Fruit fly (Drosophila melanogaster) whole organism, embryonic: ENCODE measurements around the gene CG33298.

Experiments
- Bgb ChIP-seq: fragments of 200-800 bp; sonication (Bioruptor generic); IDR thresholded peaks from 2 replicates; pipeline ENCODE4 v1.3.6; 2022; ENCODE audit warnings: missing biosample characterization, missing genetic modification characterization; ENCODE audit not compliant: partially characterized antibody
- CG11093 ChIP-seq: fragments of 200-800 bp; sonication (Bioruptor generic); IDR thresholded peaks from 3 replicates; pipeline ENCODE4 v1.3.6; 2022; ENCODE audit warnings: missing biosample characterization, missing genetic modification characterization
- CG11247 ChIP-seq: fragments of 200-800 bp; sonication (Bioruptor generic); IDR thresholded peaks from 2 replicates; pipeline ENCODE4 v1.3.6; 2022; ENCODE audit warnings: missing biosample characterization, missing genetic modification characterization
- CG11504 ChIP-seq: fragments of 200-800 bp; sonication (Bioruptor generic); optimal IDR thresholded peaks from 3 replicates; lab custom pipeline; 2019; ENCODE audit warnings: missing biosample characterization, mild to moderate bottlenecking, missing genetic modification characterization, moderate library complexity
- CG11695 ChIP-seq: fragments of 200-800 bp; sonication (Bioruptor generic); IDR thresholded peaks from 3 replicates; pipeline ENCODE4 v1.3.6; 2022; ENCODE audit warnings: missing biosample characterization, missing genetic modification characterization
- CG12071 ChIP-seq: fragments of 200-800 bp; sonication (Bioruptor generic); optimal IDR thresholded peaks from 3 replicates; lab custom pipeline; 2018; ENCODE audit warnings: missing biosample characterization, mild to moderate bottlenecking, missing genetic modification characterization
- CG12299 ChIP-seq: fragments of 200-800 bp; sonication (Bioruptor generic); optimal IDR thresholded peaks from 2 replicates; lab custom pipeline; 2018; ENCODE audit warnings: missing biosample characterization, mild to moderate bottlenecking, missing genetic modification characterization
- CG13287 ChIP-seq: fragments of 200-800 bp; sonication (Bioruptor generic); IDR thresholded peaks from 2 replicates; pipeline ENCODE4 v1.3.6; 2022; ENCODE audit warnings: missing biosample characterization, missing genetic modification characterization; ENCODE audit not compliant: partially characterized antibody
- CG1529 ChIP-seq: fragments of 200-800 bp; sonication (Bioruptor generic); optimal IDR thresholded peaks from 3 replicates; lab custom pipeline; 2018; ENCODE audit warnings: missing biosample characterization, missing genetic modification characterization
- CG17361 ChIP-seq: fragments of 200-800 bp; sonication (Bioruptor generic); IDR thresholded peaks from 3 replicates; pipeline ENCODE4 v1.3.6; 2022; ENCODE audit warnings: missing biosample characterization, missing genetic modification characterization
- CG17385 ChIP-seq: fragments of 200-800 bp; sonication (Bioruptor generic); optimal IDR thresholded peaks from 3 replicates; lab custom pipeline; 2018; ENCODE audit warnings: missing biosample characterization, mild to moderate bottlenecking, missing genetic modification characterization
- CG1792 ChIP-seq: fragments of 200-800 bp; sonication (Bioruptor generic); optimal IDR thresholded peaks from 2 replicates; lab custom pipeline; 2016; ENCODE audit warnings: missing biosample characterization, missing genetic modification characterization
- CG3163 ChIP-seq: fragments of 200-800 bp; sonication (Bioruptor generic); optimal IDR thresholded peaks from 3 replicates; lab custom pipeline; 2016; ENCODE audit warnings: missing biosample characterization, missing genetic modification characterization
- CG32767 ChIP-seq: fragments of 200-800 bp; sonication (Bioruptor generic); IDR thresholded peaks from 2 replicates; pipeline ENCODE4 v1.3.6; 2022; ENCODE audit warnings: missing biosample characterization, missing genetic modification characterization
- CG3407 ChIP-seq: fragments of 200-800 bp; sonication (Bioruptor generic); optimal IDR thresholded peaks from 2 replicates; lab custom pipeline; 2018; ENCODE audit warnings: missing biosample characterization, mild to moderate bottlenecking, missing genetic modification characterization
- CG3838 ChIP-seq: fragments of 200-800 bp; sonication (Bioruptor generic); optimal IDR thresholded peaks from 3 replicates; lab custom pipeline; 2016; ENCODE audit warnings: missing biosample characterization, missing genetic modification characterization
- CG8290 ChIP-seq, 3 experiments: fragments of 200-800 bp; sonication (Bioruptor generic); optimal IDR thresholded peaks; 2 replicates each; lab custom pipeline; 2016 to 2019; ENCODE audit warnings: missing biosample characterization in 3 of 3, missing genetic modification characterization in 3 of 3, mild to moderate bottlenecking in 2 of 3, moderate library complexity in 1 of 3
- CG9727 ChIP-seq: fragments of 200-800 bp; sonication (Bioruptor generic); optimal IDR thresholded peaks from 3 replicates; lab custom pipeline; 2017; ENCODE audit warnings: missing biosample characterization, mild to moderate bottlenecking, missing genetic modification characterization
- CoRest ChIP-seq: fragments of 200-800 bp; sonication (Bioruptor generic); optimal IDR thresholded peaks from 3 replicates; lab custom pipeline; 2018; ENCODE audit warnings: missing biosample characterization, mild to moderate bottlenecking, missing genetic modification characterization, moderate library complexity
- GATAe ChIP-seq: fragments of 200-800 bp; sonication (Bioruptor generic); conservative IDR thresholded peaks from 2 replicates; pipeline ENCODE4 v1.3.6; 2022; ENCODE audit warnings: missing biosample characterization, missing genetic modification characterization
- HLHmδ ChIP-seq: fragments of 200-800 bp; sonication (Bioruptor generic); optimal IDR thresholded peaks from 2 replicates; lab custom pipeline; 2018; ENCODE audit warnings: missing biosample characterization, mild to moderate bottlenecking, missing genetic modification characterization, moderate library complexity
- Hr39 ChIP-seq: fragments of >200 bp; optimal IDR thresholded peaks from 2 replicates; lab custom pipeline; 2017
- Jarid2 ChIP-seq: fragments of 200-800 bp; sonication (Bioruptor generic); optimal IDR thresholded peaks from 3 replicates; lab custom pipeline; 2017; ENCODE audit warnings: mild to moderate bottlenecking, missing biosample characterization, missing genetic modification reagents, missing genetic modification characterization
- Lpt ChIP-seq: fragments of >200 bp; optimal IDR thresholded peaks from 2 replicates; lab custom pipeline; 2018; ENCODE audit warnings: missing biosample characterization, missing genetic modification characterization
- Neu2 ChIP-seq: fragments of 200-800 bp; sonication (Bioruptor generic); optimal IDR thresholded peaks from 3 replicates; lab custom pipeline; 2016; ENCODE audit warnings: missing biosample characterization, missing genetic modification characterization, borderline replicate concordance
- Nf-YC ChIP-seq: fragments of 200-800 bp; optimal IDR thresholded peaks from 3 replicates; lab custom pipeline; 2019; ENCODE audit warnings: missing biosample characterization, mild to moderate bottlenecking, missing genetic modification characterization, moderate library complexity
- Sin3A ChIP-seq: fragments of >200 bp; optimal IDR thresholded peaks from 2 replicates; lab custom pipeline; 2018
- Six4 ChIP-seq: fragments of 200-800 bp; sonication (Bioruptor generic); optimal IDR thresholded peaks from 2 replicates; lab custom pipeline; 2016; ENCODE audit warnings: missing biosample characterization, missing genetic modification characterization
- Sox102F ChIP-seq: fragments of 200-800 bp; sonication (Bioruptor generic); optimal IDR thresholded peaks from 2 replicates; lab custom pipeline; 2018; ENCODE audit warnings: missing biosample characterization, mild to moderate bottlenecking, missing genetic modification characterization, moderate library complexity
- Sry-δ ChIP-seq: fragments of 200-800 bp; sonication (Bioruptor generic); optimal IDR thresholded peaks from 2 replicates; lab custom pipeline; 2016; ENCODE audit warnings: missing biosample characterization, missing genetic modification characterization
- TFAM ChIP-seq: fragments of 200-800 bp; sonication (Bioruptor generic); optimal IDR thresholded peaks from 2 replicates; lab custom pipeline; 2017; ENCODE audit warnings: missing biosample characterization, missing genetic modification characterization, inconsistent platforms
- corto ChIP-seq: fragments of 200-800 bp; sonication (Bioruptor generic); optimal IDR thresholded peaks from 2 replicates; lab custom pipeline; 2016; ENCODE audit warnings: missing biosample characterization, mild to moderate bottlenecking, missing genetic modification characterization, moderate library complexity
- exex ChIP-seq: fragments of 200-800 bp; sonication (Bioruptor generic); optimal IDR thresholded peaks from 4 replicates; lab custom pipeline; 2018; ENCODE audit warnings: missing biosample characterization, mild to moderate bottlenecking, missing genetic modification characterization, moderate library complexity
- eyg ChIP-seq: fragments of 200-800 bp; sonication (Bioruptor generic); optimal IDR thresholded peaks from 3 replicates; lab custom pipeline; 2016; ENCODE audit warnings: missing biosample characterization, missing genetic modification characterization
- fd102C ChIP-seq: fragments of 200-800 bp; sonication (Bioruptor generic); optimal IDR thresholded peaks from 2 replicates; lab custom pipeline; 2018; ENCODE audit warnings: missing biosample characterization, mild to moderate bottlenecking, missing genetic modification characterization, moderate library complexity
- h ChIP-seq: fragments of >200 bp; optimal IDR thresholded peaks from 2 replicates; lab custom pipeline; 2017
- hb ChIP-seq: fragments of 200-800 bp; sonication (Bioruptor generic); IDR thresholded peaks from 3 replicates; pipeline ENCODE4 v1.3.6; 2022; ENCODE audit warnings: missing biosample characterization, missing genetic modification characterization; ENCODE audit not compliant: partially characterized antibody
- jigr1 ChIP-seq: fragments of 200-800 bp; sonication (Bioruptor generic); IDR thresholded peaks from 3 replicates; pipeline ENCODE4 v1.3.6; 2022; ENCODE audit warnings: missing biosample characterization, missing genetic modification characterization
- ken ChIP-seq: fragments of 200-800 bp; sonication (Bioruptor generic); IDR thresholded peaks from 3 replicates; pipeline ENCODE4 v1.3.6; 2022; ENCODE audit warnings: missing biosample characterization, missing genetic modification characterization
- lilli ChIP-seq: fragments of 200-800 bp; sonication (Bioruptor generic); optimal IDR thresholded peaks from 3 replicates; lab custom pipeline; 2016; ENCODE audit warnings: missing biosample characterization, missing genetic modification characterization
- mirr ChIP-seq: fragments of 200-800 bp; sonication (Bioruptor generic); optimal IDR thresholded peaks from 3 replicates; lab custom pipeline; 2018; ENCODE audit warnings: missing biosample characterization, mild to moderate bottlenecking, missing genetic modification characterization
- p53 ChIP-seq: fragments of 200-800 bp; sonication (Bioruptor generic); optimal IDR thresholded peaks from 2 replicates; lab custom pipeline; 2016; ENCODE audit warnings: missing biosample characterization, missing genetic modification characterization
- psq ChIP-seq: fragments of 200-800 bp; sonication (Bioruptor generic); optimal IDR thresholded peaks from 2 replicates; lab custom pipeline; 2017; ENCODE audit warnings: missing biosample characterization, missing genetic modification characterization
- schlank ChIP-seq: fragments of 200-800 bp; sonication (Bioruptor generic); optimal IDR thresholded peaks from 2 replicates; lab custom pipeline; 2018; ENCODE audit warnings: missing biosample characterization, mild to moderate bottlenecking, missing genetic modification characterization
- sna ChIP-seq: fragments of 200-800 bp; sonication (Bioruptor generic); IDR thresholded peaks from 2 replicates; pipeline ENCODE4 v1.3.6; 2022; ENCODE audit warnings: missing biosample characterization, missing genetic modification characterization; ENCODE audit not compliant: partially characterized antibody
- sug ChIP-seq: fragments of 200-800 bp; optimal IDR thresholded peaks from 2 replicates; lab custom pipeline; 2019; ENCODE audit warnings: missing biosample characterization, mild to moderate bottlenecking, missing genetic modification characterization, moderate library complexity
- tap ChIP-seq: fragments of 200-800 bp; optimal IDR thresholded peaks from 3 replicates; lab custom pipeline; 2019; ENCODE audit warnings: missing biosample characterization, mild to moderate bottlenecking, missing genetic modification characterization, moderate library complexity
- tin ChIP-seq: fragments of 200-800 bp; sonication (Bioruptor generic); optimal IDR thresholded peaks from 3 replicates; lab custom pipeline; 2016; ENCODE audit warnings: missing biosample characterization, missing genetic modification characterization
- trem ChIP-seq: fragments of 200-800 bp; optimal IDR thresholded peaks from 3 replicates; lab custom pipeline; 2019; ENCODE audit warnings: missing biosample characterization, mild to moderate bottlenecking, missing genetic modification characterization, moderate library complexity
- unc-4 ChIP-seq: fragments of 200-800 bp; sonication (Bioruptor generic); IDR thresholded peaks from 2 replicates; pipeline ENCODE4 v1.3.6; 2022; ENCODE audit warnings: missing biosample characterization, missing genetic modification characterization; ENCODE audit not compliant: partially characterized antibody
- vvl ChIP-seq: fragments of 200-800 bp; sonication (Bioruptor generic); IDR thresholded peaks from 2 replicates; pipeline ENCODE4 v1.3.6; 2022; ENCODE audit warnings: missing biosample characterization, missing genetic modification characterization
- zfh1 ChIP-seq: fragments of 200-800 bp; sonication (Bioruptor generic); IDR thresholded peaks from 3 replicates; pipeline ENCODE4 v1.3.6; 2022; ENCODE audit warnings: missing biosample characterization, missing genetic modification characterization

Gene CG33298

DNA sequence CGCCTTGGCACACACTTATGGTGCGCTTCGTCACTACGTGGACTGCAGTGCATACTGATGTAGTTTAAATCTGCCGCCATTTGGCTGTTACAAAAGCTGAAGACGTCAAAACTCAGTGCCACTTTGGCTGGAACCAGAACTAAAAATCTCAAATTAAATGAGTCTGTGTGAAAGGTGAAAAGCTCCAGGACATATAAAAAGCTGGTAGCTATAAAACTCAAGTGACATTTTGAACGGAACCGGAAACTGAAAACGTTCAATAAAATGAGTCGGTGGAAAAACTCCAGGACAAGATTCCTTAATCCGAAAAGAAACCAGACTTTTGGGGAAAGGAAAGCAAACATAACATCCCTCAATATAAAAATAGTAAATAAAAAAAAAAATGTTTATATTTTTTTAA is 4.5 kb upstream of the CG33298 start (continued):
- peak; percentile 31 for TF ChIP-seq exex (tag; lab: Kevin White, UChicago)
- peak; percentile 46; the same call in 1 of the 3 replicates for TF ChIP-seq CG11695 (GFP tag; lab: Robert Waterston, UW)
- TF ChIP-seq schlank (tag; lab: Kevin White, UChicago) = peak; percentile 48
- no peak for TF ChIP-seq CG17385 (GFP tag; lab: Kevin White, UChicago)
- no peak for TF ChIP-seq CG3163 (GFP tag; lab: Kevin White, UChicago)
- no peak for TF ChIP-seq tin
- TF ChIP-seq HLHmδ = no peak
- TF ChIP-seq CoRest (tag; lab: Kevin White, UChicago) = no peak
- no peak for TF ChIP-seq CG32767 (GFP tag; lab: Robert Waterston, UW)
- peak; percentile 11 for TF ChIP-seq trem (tag; lab: Kevin White, UChicago)
- no peak for TF ChIP-seq CG3838 (GFP tag; lab: Kevin White, UChicago)
- TF ChIP-seq GATAe (GFP tag; lab: Robert Waterston, UW) = no peak
- no peak for TF ChIP-seq jigr1 (GFP tag; lab: Robert Waterston, UW)
- peak; percentile 25 for TF ChIP-seq Sry-δ (GFP tag; lab: Kevin White, UChicago)
- peak; percentile 17; the same call in 1 of the 2 replicates for TF ChIP-seq Bgb (GFP tag; lab: Robert Waterston, UW)
- no peak for TF ChIP-seq h (lab: Kevin White, UChicago)
- TF ChIP-seq tap (tag; lab: Kevin White, UChicago) = peak; percentile 27
- no peak for TF ChIP-seq Neu2 (GFP tag; lab: Kevin White, UChicago)
- peak; percentile 78 for TF ChIP-seq CG11247 (GFP tag; lab: Robert Waterston, UW)
- TF ChIP-seq CG11093 (GFP tag; lab: Robert Waterston, UW) = no peak
- no peak for TF ChIP-seq CG1529 (GFP tag; lab: Kevin White, UChicago)
- TF ChIP-seq ken (GFP tag; lab: Robert Waterston, UW) = no peak; the same call in 2 of the 3 replicates
- no peak; the same call in 1 of the 2 replicates for TF ChIP-seq CG13287
- TF ChIP-seq sug (tag; lab: Kevin White, UChicago) = peak; percentile 57
- TF ChIP-seq hb (GFP tag; lab: Robert Waterston, UW) = no peak
- no peak for TF ChIP-seq lilli
- TF ChIP-seq p53 (GFP tag; lab: Kevin White, UChicago) = no peak
- TF ChIP-seq Sin3A (lab: Kevin White, UChicago) = no peak
- no peak for TF ChIP-seq Hr39
- no peak for TF ChIP-seq CG3407 (GFP tag; lab: Kevin White, UChicago)
- peak; percentile 48; the same call in 1 of the 3 replicates for TF ChIP-seq CG17361 (GFP tag; lab: Robert Waterston, UW)
- TF ChIP-seq fd102C = no peak
- TF ChIP-seq zfh1 (GFP tag; lab: Robert Waterston, UW) = peak; percentile 69; the same call in 2 of the 3 replicates
- peak; percentile 75 for TF ChIP-seq CG12071 (GFP tag; lab: Kevin White, UChicago)
- TF ChIP-seq psq (GFP tag; lab: Kevin White, UChicago) = no peak
- TF ChIP-seq TFAM (GFP tag; lab: Kevin White, UChicago) = no peak
- TF ChIP-seq Lpt (GFP tag; lab: Kevin White, UChicago) = no peak
- no peak for TF ChIP-seq unc-4 (GFP tag; lab: Robert Waterston, UW)
- no peak for TF ChIP-seq Six4 (GFP tag; lab: Kevin White, UChicago)
- TF ChIP-seq CG9727 (GFP tag; lab: Kevin White, UChicago) = peak; percentile 50
- TF ChIP-seq mirr = peak; percentile 75
- TF ChIP-seq Nf-YC (tag; lab: Kevin White, UChicago) = peak; percentile 73
- peak; percentile 49 for TF ChIP-seq Jarid2
- TF ChIP-seq vvl = peak; percentile 74
- peak; percentile 67 for TF ChIP-seq CG11504 (tag; lab: Kevin White, UChicago)
- TF ChIP-seq CG12299 (tag; lab: Kevin White, UChicago) = no peak
- no peak for TF ChIP-seq sna (GFP tag; lab: Robert Waterston, UW)
- peak; percentile 12 for TF ChIP-seq Sox102F (GFP tag; lab: Kevin White, UChicago)
- no peak for TF ChIP-seq CG8290 (GFP tag; optimal IDR thresholded peaks at IDR 0.05; lab: Kevin White, UChicago)
- TF ChIP-seq CG8290 (tag; optimal IDR thresholded peaks at IDR 0.05; lab: Kevin White, UChicago) = no peak
- peak; percentile 31 for TF ChIP-seq corto (GFP tag; lab: Kevin White, UChicago)
- TF ChIP-seq CG1792 = peak; percentile 44
- no peak for TF ChIP-seq eyg
